Worm (Caenorhabditis elegans) whole organism, L4 larva: Measurements from ENCODE around the gene Y54G11A.2.
"Not testable (repeated sequence)": the region's sequence is repeated elsewhere in the genome, so short reads cannot be mapped to it uniquely, and the experiment has no call there.

Source experiments
- F26F4.8 ChIP-seq: fragments of 200-800 bp; sonication (Bioruptor generic); conservative IDR thresholded peaks from 2 replicates; pipeline ENCODE4 v1.3.6; 2022; ENCODE audit warnings: missing genetic modification characterization, missing compliant biosample characterization
- F49E8.2 ChIP-seq: sonication (generic microtip); optimal IDR thresholded peaks from 2 replicates; lab custom pipeline; 2016; ENCODE audit warnings: missing compliant biosample characterization, mild to moderate bottlenecking, missing genetic modification characterization, borderline replicate concordance
- R02D3.7 ChIP-seq: fragments of 150-350 bp; sonication (generic microtip); optimal IDR thresholded peaks from 3 replicates; lab custom pipeline; 2014; ENCODE audit warnings: missing biosample characterization, missing genetic modification characterization
- Y105C5A.15 ChIP-seq: fragments of 200-800 bp; sonication (Bioruptor generic); IDR thresholded peaks from 2 replicates; pipeline ENCODE4 v1.3.6; 2022; ENCODE audit warnings: missing genetic modification characterization, missing compliant biosample characterization
- Y75B8A.6 ChIP-seq: fragments of 200-800 bp; sonication (Bioruptor generic); IDR thresholded peaks from 2 replicates; pipeline ENCODE4 v1.3.6; 2022; ENCODE audit warnings: missing genetic modification reagents, missing genetic modification characterization, missing compliant biosample characterization
- ZK337.2 ChIP-seq: fragments of 200-800 bp; sonication (Bioruptor generic); IDR thresholded peaks from 2 replicates; pipeline ENCODE4 v1.3.6; 2022; ENCODE audit warnings: missing genetic modification reagents, missing genetic modification characterization, missing compliant biosample characterization
- aha-1 ChIP-seq: fragments of 150-350 bp; peaks from one replicate; lab custom pipeline; 2014; ENCODE audit warnings: missing biosample characterization, missing genetic modification characterization
- aly-2 ChIP-seq: sonication (generic microtip); optimal IDR thresholded peaks from 2 replicates; lab custom pipeline; 2018; ENCODE audit warnings: missing biosample characterization, missing genetic modification characterization
- ama-1 ChIP-seq: fragments of 150-350 bp; optimal IDR thresholded peaks from 2 replicates; lab custom pipeline; 2014; ENCODE audit warnings: inconsistent platforms, mixed read lengths
- ceh-44 ChIP-seq: fragments of 200-800 bp; sonication (Bioruptor generic); IDR thresholded peaks from 2 replicates; pipeline ENCODE4 v1.3.6; 2022; ENCODE audit warnings: missing genetic modification reagents, missing genetic modification characterization, missing compliant biosample characterization
- ceh-82 ChIP-seq: sonication (generic microtip); optimal IDR thresholded peaks from 2 replicates; lab custom pipeline; 2017; ENCODE audit warnings: missing biosample characterization, missing genetic modification characterization
- daf-12 ChIP-seq: fragments of 150-350 bp; optimal IDR thresholded peaks from 2 replicates; lab custom pipeline; 2014; ENCODE audit warnings: missing biosample characterization, missing genetic modification reagents, missing genetic modification characterization
- dmd-6 ChIP-seq: fragments of 200-800 bp; sonication (Bioruptor generic); IDR thresholded peaks from 2 replicates; pipeline ENCODE4 v1.3.6; 2022; ENCODE audit warnings: missing genetic modification reagents, missing genetic modification characterization, missing compliant biosample characterization
- dmd-8 ChIP-seq: fragments of 200-800 bp; sonication (Bioruptor generic); IDR thresholded peaks from 2 replicates; pipeline ENCODE4 v1.3.6; 2022; ENCODE audit warnings: missing genetic modification characterization, missing compliant biosample characterization
- duxl-1 ChIP-seq: sonication (generic microtip); optimal IDR thresholded peaks from 2 replicates; lab custom pipeline; 2016; ENCODE audit warnings: mild to moderate bottlenecking, missing genetic modification characterization, moderate library complexity, missing compliant biosample characterization; ENCODE audit not compliant: poor library complexity
- fkh-10 ChIP-seq: fragments of 150-350 bp; optimal IDR thresholded peaks from 2 replicates; lab custom pipeline; 2014; ENCODE audit warnings: missing biosample characterization, missing genetic modification reagents, missing genetic modification characterization
- gei-8 ChIP-seq: fragments of 200-800 bp; sonication (Bioruptor generic); optimal IDR thresholded peaks from 2 replicates; lab custom pipeline; 2018; ENCODE audit warnings: mild to moderate bottlenecking, missing genetic modification characterization, missing compliant biosample characterization
- hif-1 ChIP-seq, 2 experiments: sonication (generic microtip); optimal IDR thresholded peaks; 2 replicates each; lab custom pipeline; 2016 to 2017; ENCODE audit warnings: missing compliant biosample characterization in 2 of 2, missing genetic modification characterization in 2 of 2, missing genetic modification reagents in 2 of 2, missing genotype in 2 of 2, mild to moderate bottlenecking in 1 of 2
- hlh-11 ChIP-seq: fragments of 200-800 bp; sonication (Bioruptor generic); optimal IDR thresholded peaks from 2 replicates; lab custom pipeline; 2018; ENCODE audit warnings: mild to moderate bottlenecking, missing genetic modification characterization, missing compliant biosample characterization
- hmg-1.1 ChIP-seq: fragments of 200-800 bp; sonication (Bioruptor generic); IDR thresholded peaks from 2 replicates; pipeline ENCODE4 v1.3.6; 2022; ENCODE audit warnings: missing genetic modification reagents, missing genetic modification characterization, missing compliant biosample characterization
- lin-15B ChIP-seq: fragments of 150-350 bp; sonication (generic microtip); optimal IDR thresholded peaks from 3 replicates; lab custom pipeline; 2014; ENCODE audit warnings: missing biosample characterization, missing genetic modification characterization
- lin-38 ChIP-seq: fragments of 200-800 bp; sonication (Bioruptor generic); IDR thresholded peaks from 2 replicates; pipeline ENCODE4 v1.3.6; 2022; ENCODE audit warnings: missing genetic modification reagents, missing genetic modification characterization, missing compliant biosample characterization
- lir-3 ChIP-seq: sonication (generic microtip); optimal IDR thresholded peaks from 2 replicates; lab custom pipeline; 2016; ENCODE audit warnings: mild to moderate bottlenecking, missing genetic modification characterization, missing compliant biosample characterization
- mdt-29 ChIP-seq: fragments of 200-800 bp; sonication (Bioruptor generic); IDR thresholded peaks from 2 replicates; pipeline ENCODE4 v1.3.6; 2022; ENCODE audit warnings: missing genetic modification reagents, missing genetic modification characterization, missing compliant biosample characterization
- mep-1 ChIP-seq: fragments of 150-350 bp; sonication (generic microtip); optimal IDR thresholded peaks from 3 replicates; lab custom pipeline; 2014; ENCODE audit warnings: missing biosample characterization, missing genetic modification characterization
- mxl-3 ChIP-seq: fragments of 200-800 bp; sonication (Bioruptor generic); optimal IDR thresholded peaks from 2 replicates; lab custom pipeline; 2018; ENCODE audit warnings: mild to moderate bottlenecking, missing genetic modification characterization, missing compliant biosample characterization
- nhr-10 ChIP-seq: fragments of 150-350 bp; optimal IDR thresholded peaks from 2 replicates; lab custom pipeline; 2014; ENCODE audit warnings: missing biosample characterization, missing genetic modification characterization
- nhr-102 ChIP-seq: sonication (generic microtip); optimal IDR thresholded peaks from 2 replicates; lab custom pipeline; 2016; ENCODE audit warnings: mild to moderate bottlenecking, missing genetic modification characterization, moderate library complexity, missing compliant biosample characterization
- nhr-77 ChIP-seq: fragments of 150-350 bp; optimal IDR thresholded peaks from 2 replicates; lab custom pipeline; 2014; ENCODE audit warnings: missing biosample characterization, missing genetic modification characterization
- pqm-1 ChIP-seq: sonication (generic microtip); optimal IDR thresholded peaks from 2 replicates; lab custom pipeline; 2017; ENCODE audit warnings: missing biosample characterization, missing genetic modification characterization
- rbr-2 ChIP-seq: sonication (generic microtip); optimal IDR thresholded peaks from 2 replicates; lab custom pipeline; 2016; ENCODE audit warnings: missing genotype, missing genetic modification characterization, missing compliant biosample characterization
- saeg-2 ChIP-seq: fragments of 200-800 bp; sonication (Bioruptor generic); IDR thresholded peaks from 2 replicates; pipeline ENCODE4 v1.3.6; 2022; ENCODE audit warnings: missing genetic modification reagents, missing genetic modification characterization, missing compliant biosample characterization
- set-16 ChIP-seq: fragments of 200-800 bp; sonication (Bioruptor generic); IDR thresholded peaks from 2 replicates; pipeline ENCODE4 v1.3.6; 2022; ENCODE audit warnings: missing genetic modification reagents, missing genetic modification characterization, missing compliant biosample characterization
- skn-1 ChIP-seq: fragments of 150-350 bp; optimal IDR thresholded peaks from 2 replicates; lab custom pipeline; 2014; ENCODE audit warnings: missing biosample characterization, missing genetic modification characterization
- spr-1 ChIP-seq: sonication (generic microtip); optimal IDR thresholded peaks from 2 replicates; lab custom pipeline; 2016; ENCODE audit warnings: mild to moderate bottlenecking, missing genetic modification characterization, missing compliant biosample characterization
- spr-3 ChIP-seq: fragments of 200-800 bp; sonication (Bioruptor generic); optimal IDR thresholded peaks from 2 replicates; lab custom pipeline; 2018; ENCODE audit warnings: mild to moderate bottlenecking, missing genetic modification characterization, missing compliant biosample characterization
- zfp-2 ChIP-seq: sonication (generic microtip); optimal IDR thresholded peaks from 2 replicates; lab custom pipeline; 2016; ENCODE audit warnings: mild to moderate bottlenecking, missing genetic modification characterization, missing compliant biosample characterization
- ztf-7 ChIP-seq: fragments of 150-350 bp; optimal IDR thresholded peaks from 2 replicates; lab custom pipeline; 2014; ENCODE audit warnings: missing biosample characterization, missing genetic modification characterization

Y54G11A.2 gene

ce11 chrII:14296320-14296719 is 44.2 kb downstream of the Y54G11A.2 start (continued):
- TF ChIP-seq R02D3.7 (tag; lab: Kevin White, UChicago) (no peak), aly-2 (tag; lab: Kevin White, UChicago) (no peak), lir-3 (tag; lab: Kevin White, UChicago) (no peak), mxl-3 (peak; percentile 54), pqm-1 (tag; lab: Kevin White, UChicago) (peak; percentile 44), dmd-8 (GFP tag; lab: Robert Waterston, UW) (no peak), hlh-11 (tag; lab: Kevin White, UChicago) (peak; percentile 83), nhr-102 (tag; lab: Kevin White, UChicago) (peak; percentile 77), spr-3 (no peak), lin-15B (tag; lab: Kevin White, UChicago) (no peak), ZK337.2 (GFP tag; lab: Robert Waterston, UW) (no peak), F49E8.2 (tag; lab: Kevin White, UChicago) (no peak), Y105C5A.15 (GFP tag; lab: Robert Waterston, UW) (no peak), rbr-2 (peak; percentile 9), nhr-77 (tag; lab: Kevin White, UChicago) (peak; percentile 82), fkh-10 (GFP tag; lab: Kevin White, UChicago) (no peak), skn-1 (tag; lab: Kevin White, UChicago) (no peak), daf-12 (tag; lab: Kevin White, UChicago) (no peak), ceh-82 (no peak), set-16 (no peak), spr-1 (tag; lab: Kevin White, UChicago) (no peak), mdt-29 (no peak), Y75B8A.6 (GFP tag; lab: Robert Waterston, UW) (no peak), ama-1 (lab: Kevin White, UChicago) (no peak)

- TF ChIP-seq F26F4.8 (GFP tag; lab: Robert Waterston, UW) (0 out of 2 replicates have a peak, but pooled peaks have one; percentile 28), ztf-7 (tag; lab: Kevin White, UChicago) (peak; percentile 58), aha-1 (tag; lab: Kevin White, UChicago) (peak; percentile 4)
Observed at ce11 chrII:14297050-14297449, 44.9 kb downstream of the Y54G11A.2 start, which contains the start of gene Y54G11A.7. Gene Y54G11A.7, plus strand, starts transcription at chrII:14297305.

ce11 chrII:14299254-14299759 is 47.1 kb downstream of the Y54G11A.2 start:
- TF ChIP-seq zfp-2 (tag; lab: Kevin White, UChicago) (no peak), saeg-2 (GFP tag; lab: Robert Waterston, UW) (no peak), gei-8 (no peak), duxl-1 (tag; lab: Kevin White, UChicago) (no peak), spr-1 (tag; lab: Kevin White, UChicago) (no peak), aha-1 (tag; lab: Kevin White, UChicago) (peak; percentile 69), nhr-102 (tag; lab: Kevin White, UChicago) (peak; percentile 55), hmg-1.1 (GFP tag; lab: Robert Waterston, UW) (no peak), F49E8.2 (tag; lab: Kevin White, UChicago) (no peak), hif-1 (tag; optimal IDR thresholded peaks at IDR 0.05; lab: Kevin White, UChicago) (no peak), mdt-29 (0 out of 2 replicates have a peak, but pooled peaks have one; percentile 50), lin-38 (no peak), nhr-10 (no peak), mep-1 (tag; lab: Kevin White, UChicago) (peak; percentile 10)

ce11 chrII:14301927-14302326 is 49.8 kb downstream of the Y54G11A.2 start, which contains the start of gene ctl-2:
Gene ctl-2, minus strand, starts transcription at chrII:14302027.
- not testable (repeated sequence) for TF ChIP-seq dmd-6 (GFP tag; lab: Robert Waterston, UW); ceh-44 (GFP tag; lab: Robert Waterston, UW); mep-1 (tag; lab: Kevin White, UChicago)
